Worm (Caenorhabditis elegans) whole organism, L1 larva: Measurements from ENCODE around the gene F28B4.1.

Experiments used
- F16B12.6 ChIP-seq: fragments of 150-350 bp; optimal IDR thresholded peaks from 2 replicates; lab custom pipeline; 2014; ENCODE audit warnings: missing biosample characterization, missing genetic modification characterization
- alr-1 ChIP-seq: fragments of 200-800 bp; sonication (Bioruptor generic); optimal IDR thresholded peaks from 2 replicates; lab custom pipeline; 2018; ENCODE audit warnings: borderline replicate concordance, mild to moderate bottlenecking, missing genetic modification characterization, missing compliant biosample characterization
- blmp-1 ChIP-seq: fragments of 150-350 bp; optimal IDR thresholded peaks from 2 replicates; lab custom pipeline; 2014; ENCODE audit warnings: missing biosample characterization, missing genetic modification characterization
- dpl-1 ChIP-seq, 3 experiments: fragments of 150-350 bp in 2 of 3; sonication (generic microtip) in 1 of 3; optimal IDR thresholded peaks; 2 replicates each; lab custom pipeline; 2014 to 2017; ENCODE audit warnings: missing biosample characterization in 3 of 3, missing genetic modification characterization in 3 of 3, missing genetic modification reagents in 3 of 3
- dsc-1 ChIP-seq: sonication (generic microtip); optimal IDR thresholded peaks from 2 replicates; lab custom pipeline; 2016; ENCODE audit warnings: mild to moderate bottlenecking, missing genetic modification characterization, missing compliant biosample characterization
- efl-1 ChIP-seq, 4 experiments: fragments of 150-350 bp; optimal IDR thresholded peaks in 3 of 4; peaks in 1 of 4; 1 replicate in 1 of 4; 2 replicates in 3 of 4; lab custom pipeline; 2014; ENCODE audit warnings: missing biosample characterization in 2 of 4, missing genetic modification characterization in 2 of 4, missing genetic modification reagents in 2 of 4
- efl-3 ChIP-seq: fragments of 200-800 bp; sonication (Bioruptor generic); optimal IDR thresholded peaks from 2 replicates; lab custom pipeline; 2018; ENCODE audit warnings: mild to moderate bottlenecking, missing genetic modification characterization, missing compliant biosample characterization
- egl-13 ChIP-seq: sonication (generic microtip); optimal IDR thresholded peaks from 2 replicates; lab custom pipeline; 2016; ENCODE audit warnings: missing genotype, missing genetic modification reagents, missing genetic modification characterization, missing compliant biosample characterization
- elt-2 ChIP-seq: sonication (generic microtip); optimal IDR thresholded peaks from 2 replicates; lab custom pipeline; 2016; ENCODE audit warnings: missing genetic modification characterization, mild to moderate bottlenecking, inconsistent platforms, missing compliant biosample characterization, missing genetic modification reagents
- elt-3 ChIP-seq, 6 experiments: fragments of 150-350 bp in 1 of 6; sonication (generic microtip); optimal IDR thresholded peaks; 2 replicates each; lab custom pipeline; 2017 to 2018; ENCODE audit warnings: missing biosample characterization in 6 of 6, missing genetic modification characterization in 6 of 6, inconsistent platforms in 1 of 6
- ets-5 ChIP-seq: fragments of 200-800 bp; sonication (Bioruptor generic); IDR thresholded peaks from 2 replicates; pipeline ENCODE4 v1.3.6; 2022; ENCODE audit warnings: missing genetic modification characterization, missing compliant biosample characterization
- fkh-10 ChIP-seq: sonication (generic microtip); optimal IDR thresholded peaks from 2 replicates; lab custom pipeline; 2017; ENCODE audit warnings: missing biosample characterization, missing genetic modification reagents, missing genetic modification characterization
- fos-1 ChIP-seq: fragments of 150-350 bp; optimal IDR thresholded peaks from 2 replicates; lab custom pipeline; 2014; ENCODE audit warnings: missing biosample characterization, missing genetic modification characterization
- grh-1 ChIP-seq: fragments of 200-800 bp; sonication (Bioruptor generic); IDR thresholded peaks from 2 replicates; pipeline ENCODE4 v1.3.6; 2022; ENCODE audit warnings: missing genetic modification reagents, missing genetic modification characterization, missing compliant biosample characterization
- hlh-4 ChIP-seq: sonication (generic microtip); optimal IDR thresholded peaks from 2 replicates; lab custom pipeline; 2016; ENCODE audit warnings: mild to moderate bottlenecking, missing genetic modification characterization, missing compliant biosample characterization
- irx-1 ChIP-seq: sonication (generic microtip); optimal IDR thresholded peaks from 2 replicates; lab custom pipeline; 2016; ENCODE audit warnings: missing genetic modification characterization, missing compliant biosample characterization
- isw-1 ChIP-seq: fragments of 200-800 bp; sonication (Bioruptor generic); IDR thresholded peaks from 2 replicates; pipeline ENCODE4 v1.3.6; 2022; ENCODE audit warnings: missing genetic modification characterization, missing compliant biosample characterization
- lin-14 ChIP-seq: fragments of 200-800 bp; sonication (Bioruptor generic); optimal IDR thresholded peaks from 2 replicates; lab custom pipeline; 2018; ENCODE audit warnings: mild to moderate bottlenecking, missing genetic modification characterization, moderate library complexity, missing compliant biosample characterization
- lin-35 ChIP-seq, 2 experiments: fragments of 150-350 bp; optimal IDR thresholded peaks; 2 replicates each; lab custom pipeline; 2014; ENCODE audit warnings: missing biosample characterization in 2 of 2, missing genetic modification characterization in 2 of 2, missing genetic modification reagents in 2 of 2
- lir-3 ChIP-seq: sonication (generic microtip); optimal IDR thresholded peaks from 2 replicates; lab custom pipeline; 2016; ENCODE audit warnings: mild to moderate bottlenecking, missing genetic modification characterization, moderate library complexity, missing compliant biosample characterization; ENCODE audit not compliant: poor library complexity
- lsy-2 ChIP-seq, 2 experiments: fragments of 150-350 bp; optimal IDR thresholded peaks; 2 replicates each; lab custom pipeline; 2014; ENCODE audit warnings: missing biosample characterization in 2 of 2, missing genetic modification characterization in 2 of 2
- mab-9 ChIP-seq: fragments of 200-800 bp; sonication (Bioruptor generic); IDR thresholded peaks from 2 replicates; pipeline ENCODE4 v1.3.6; 2022; ENCODE audit warnings: missing genetic modification reagents, missing genetic modification characterization, missing compliant biosample characterization
- mep-1 ChIP-seq: fragments of 150-350 bp; optimal IDR thresholded peaks from 2 replicates; lab custom pipeline; 2014; ENCODE audit warnings: missing biosample characterization, missing genetic modification characterization
- nhr-11 ChIP-seq: fragments of 150-350 bp; optimal IDR thresholded peaks from 2 replicates; lab custom pipeline; 2014; ENCODE audit warnings: missing biosample characterization, missing genetic modification characterization
- nhr-12 ChIP-seq: sonication (generic microtip); optimal IDR thresholded peaks from 2 replicates; lab custom pipeline; 2017; ENCODE audit warnings: missing biosample characterization, missing genetic modification characterization
- nhr-28 ChIP-seq: fragments of 150-350 bp; optimal IDR thresholded peaks from 2 replicates; lab custom pipeline; 2014; ENCODE audit warnings: missing biosample characterization, missing genetic modification characterization
- nhr-47 ChIP-seq: sonication (generic microtip); optimal IDR thresholded peaks from 2 replicates; lab custom pipeline; 2016; ENCODE audit warnings: mild to moderate bottlenecking, missing genetic modification characterization, moderate library complexity, missing compliant biosample characterization
- nhr-77 ChIP-seq: fragments of 150-350 bp; optimal IDR thresholded peaks from 2 replicates; lab custom pipeline; 2014; ENCODE audit warnings: missing biosample characterization, missing genetic modification characterization
- nhr-85 ChIP-seq: sonication (generic microtip); peaks from one replicate; lab custom pipeline; 2016; ENCODE audit warnings: missing genetic modification characterization, inconsistent platforms, missing compliant biosample characterization
- nhr-90 ChIP-seq: sonication (generic microtip); optimal IDR thresholded peaks from 2 replicates; lab custom pipeline; 2016; ENCODE audit warnings: mild to moderate bottlenecking, missing genetic modification characterization, missing compliant biosample characterization; ENCODE audit not compliant: poor library complexity
- rnt-1 ChIP-seq: sonication (generic microtip); optimal IDR thresholded peaks from 2 replicates; lab custom pipeline; 2016; ENCODE audit warnings: mild to moderate bottlenecking, missing genetic modification characterization, moderate library complexity, missing compliant biosample characterization
- snpc-4 ChIP-seq: fragments of 150-350 bp; optimal IDR thresholded peaks from 2 replicates; lab custom pipeline; 2014; ENCODE audit warnings: missing biosample characterization, missing genetic modification characterization
- snu-23 ChIP-seq: sonication (generic microtip); optimal IDR thresholded peaks from 2 replicates; lab custom pipeline; 2016; ENCODE audit warnings: missing genetic modification characterization, missing compliant biosample characterization
- sox-4 ChIP-seq: sonication (generic microtip); optimal IDR thresholded peaks from 2 replicates; lab custom pipeline; 2016; ENCODE audit warnings: missing genetic modification characterization, missing compliant biosample characterization
- swsn-7 ChIP-seq: sonication (generic microtip); optimal IDR thresholded peaks from 2 replicates; lab custom pipeline; 2016; ENCODE audit warnings: missing genetic modification characterization, missing compliant biosample characterization
- tbx-2 ChIP-seq: sonication (generic microtip); optimal IDR thresholded peaks from 2 replicates; lab custom pipeline; 2016; ENCODE audit warnings: missing genetic modification characterization, missing compliant biosample characterization
- tlp-1 ChIP-seq: fragments of 150-350 bp; optimal IDR thresholded peaks from 2 replicates; lab custom pipeline; 2014; ENCODE audit warnings: missing biosample characterization, missing genetic modification characterization
- unc-130 ChIP-seq: fragments of 150-350 bp; optimal IDR thresholded peaks from 2 replicates; lab custom pipeline; 2017; ENCODE audit warnings: missing biosample characterization, missing genetic modification characterization, inconsistent platforms
- unc-30 ChIP-seq: sonication (generic microtip); optimal IDR thresholded peaks from 2 replicates; lab custom pipeline; 2017; ENCODE audit warnings: missing biosample characterization, missing genetic modification characterization
- unc-98 ChIP-seq: fragments of 200-800 bp; sonication (Bioruptor generic); IDR thresholded peaks from 2 replicates; pipeline ENCODE4 v1.3.6; 2022; ENCODE audit warnings: missing genetic modification characterization, missing compliant biosample characterization
- xbp-1 ChIP-seq: sonication (generic microtip); optimal IDR thresholded peaks from 2 replicates; lab custom pipeline; 2016; ENCODE audit warnings: missing genetic modification characterization, missing compliant biosample characterization

The F28B4.1 gene

ce11 chrX:3204778-3205177 lies at the start of gene F28B4.1:
Gene F28B4.1, plus strand, starts transcription at chrX:3205078.
- TF ChIP-seq egl-13 (tag; lab: Kevin White, UChicago) = no peak
- TF ChIP-seq rnt-1 (tag; lab: Kevin White, UChicago) = no peak
- TF ChIP-seq unc-130 = no peak
- no peak for TF ChIP-seq mab-9 (GFP tag; lab: Robert Waterston, UW)
- no peak for TF ChIP-seq efl-3 (GFP tag; lab: Kevin White, UChicago)
- no peak for TF ChIP-seq lsy-2 (tag; optimal IDR thresholded peaks at IDR 0.05; lab: Kevin White, UChicago)
- no peak for TF ChIP-seq lir-3 (tag; lab: Kevin White, UChicago)
- TF ChIP-seq dsc-1 = no peak

DNA sequence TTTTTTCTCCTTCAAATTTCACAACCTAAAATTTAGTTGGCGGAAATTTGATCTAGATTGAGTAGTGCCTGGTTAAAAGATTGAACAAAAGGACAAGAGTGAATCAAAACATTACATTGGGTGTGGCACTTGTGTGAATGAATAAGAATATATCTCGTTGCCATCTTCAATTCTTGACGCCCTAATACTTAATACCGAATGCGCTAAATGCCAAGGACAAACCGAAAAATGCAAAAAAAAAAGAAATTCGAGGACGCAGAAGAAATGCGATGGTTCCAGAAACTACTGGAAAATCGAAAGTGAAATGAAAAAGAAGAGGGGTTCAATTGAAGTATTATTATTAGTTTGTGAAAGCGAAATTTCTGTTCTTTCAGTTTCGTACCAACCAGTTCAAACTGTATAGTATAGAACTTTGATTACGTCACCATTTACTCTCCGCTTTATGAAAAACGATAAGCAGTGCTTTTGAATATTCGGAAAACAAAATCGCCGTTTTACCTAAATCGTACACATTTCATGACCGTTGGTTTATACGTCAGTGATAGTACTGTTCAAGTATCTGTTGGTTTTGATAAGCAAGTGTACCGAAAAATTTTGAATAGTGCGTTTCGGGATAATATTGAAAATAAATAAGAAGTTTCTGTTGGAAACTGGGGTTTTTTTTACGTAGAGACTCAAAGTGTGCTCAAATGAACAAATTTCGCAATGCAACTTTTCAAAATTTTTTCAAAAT lies 49.6 kb upstream of the F28B4.1 start:
- TF ChIP-seq elt-2 (tag; lab: Kevin White, UChicago) (peak; percentile 10), lir-3 (tag; lab: Kevin White, UChicago) (no peak), egl-13 (tag; lab: Kevin White, UChicago) (no peak), nhr-85 (tag; lab: Kevin White, UChicago) (peak; percentile 88), snpc-4 (tag; lab: Kevin White, UChicago) (no peak), mep-1 (tag; lab: Kevin White, UChicago) (peak; percentile 67), tlp-1 (tag; lab: Kevin White, UChicago) (no peak), isw-1 (GFP tag; lab: Robert Waterston, UW) (no peak), blmp-1 (tag; lab: Kevin White, UChicago) (peak; percentile 65), lin-14 (GFP tag; lab: Kevin White, UChicago) (peak; percentile 71), nhr-12 (tag; lab: Kevin White, UChicago) (no peak), snu-23 (GFP tag; lab: Kevin White, UChicago) (peak; percentile 23), nhr-28 (tag; lab: Kevin White, UChicago) (no peak), nhr-11 (tag; lab: Kevin White, UChicago) (no peak), sox-4 (tag; lab: Kevin White, UChicago) (no peak)

DNA sequence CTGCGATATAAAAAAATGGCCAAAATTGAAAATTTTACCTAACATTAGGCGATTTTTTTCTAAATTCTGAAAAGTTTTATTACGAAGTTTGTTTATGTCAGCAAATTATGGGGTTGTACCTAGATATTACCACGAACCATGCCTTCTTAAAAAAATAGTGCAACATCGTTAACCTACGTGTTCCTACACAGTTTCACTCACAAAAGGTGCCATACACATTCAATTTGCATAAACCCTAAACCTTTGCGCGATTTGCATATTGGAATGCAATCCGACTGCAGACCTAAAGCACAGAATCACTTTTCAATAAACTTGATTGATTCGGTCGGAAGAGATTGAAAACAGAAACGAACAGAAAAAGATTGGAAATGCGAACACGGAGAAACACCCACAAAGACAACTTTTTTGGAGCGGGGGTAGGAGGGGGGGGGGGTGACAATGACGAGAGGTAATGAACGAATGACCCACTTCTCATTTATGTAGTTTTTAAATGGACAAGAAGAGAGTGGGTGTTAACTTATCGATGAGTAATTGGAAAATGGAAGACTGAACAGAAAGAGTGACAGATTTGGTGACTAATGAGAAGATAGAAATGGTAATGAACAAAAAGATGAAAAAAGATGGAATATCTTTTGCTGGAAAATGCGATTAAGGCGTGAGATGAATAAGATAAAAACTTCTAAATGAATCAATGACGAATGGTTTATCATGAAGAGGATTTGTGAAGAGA lies 48.7 kb upstream of the F28B4.1 start:
- TF ChIP-seq elt-2 (tag; lab: Kevin White, UChicago) = no peak
- TF ChIP-seq mep-1 (tag; lab: Kevin White, UChicago) = peak; percentile 37
- TF ChIP-seq blmp-1 (tag; lab: Kevin White, UChicago) = peak; percentile 17
- peak; percentile 62 for TF ChIP-seq nhr-85 (tag; lab: Kevin White, UChicago)
- no peak for TF ChIP-seq nhr-77 (tag; lab: Kevin White, UChicago)
- no peak for TF ChIP-seq lsy-2 (tag; optimal IDR thresholded peaks at IDR 0.05; lab: Kevin White, UChicago)

DNA sequence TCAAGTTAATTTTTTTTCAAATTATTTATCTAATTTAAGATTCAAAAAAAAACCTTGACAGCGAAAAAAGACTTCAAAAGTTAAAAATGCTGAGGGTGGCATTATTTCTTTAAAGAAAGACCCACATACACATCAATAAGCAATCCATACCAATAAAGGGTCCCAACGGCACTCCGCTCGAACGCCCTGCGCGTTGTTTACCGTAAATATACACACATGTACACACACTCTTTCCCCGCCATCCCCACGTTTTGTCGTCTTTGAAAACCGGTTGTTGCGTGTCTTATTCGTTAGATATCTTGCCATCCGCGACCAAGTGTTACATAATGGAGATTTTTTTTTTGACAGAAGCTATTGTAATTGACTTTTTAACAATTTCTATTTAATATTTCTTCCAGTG lies 45.3 kb upstream of the F28B4.1 start, which contains the start of gene gcc-1:
gcc-1 (plus strand) TSS at position 399 of the 400 bp plus-strand sequence.
- TF ChIP-seq elt-3 (tag; optimal IDR thresholded peaks at IDR 0.05; lab: Kevin White, UChicago) = peak in 1 of 6 experiments; percentile 56
- TF ChIP-seq irx-1 (tag; lab: Kevin White, UChicago) = peak; percentile 3
- TF ChIP-seq isw-1 (GFP tag; lab: Robert Waterston, UW) = no peak
- TF ChIP-seq efl-1 (optimal IDR thresholded peaks at IDR 0.05; lab: Kevin White, UChicago) = peak; percentile 20 to 31
- peak; percentile 16 to 34 for TF ChIP-seq efl-1 (GFP tag; optimal IDR thresholded peaks at IDR 0.05 in 1 of 2; lab: Kevin White, UChicago)
- TF ChIP-seq nhr-28 (tag; lab: Kevin White, UChicago) = no peak
- TF ChIP-seq blmp-1 (tag; lab: Kevin White, UChicago) = peak; percentile 75
- TF ChIP-seq fos-1 (tag; lab: Kevin White, UChicago) = no peak
- no peak for TF ChIP-seq unc-30 (tag; lab: Kevin White, UChicago)
- TF ChIP-seq alr-1 = no peak
- peak; percentile 11 to 63 for TF ChIP-seq lin-35 (GFP tag; optimal IDR thresholded peaks at IDR 0.05; lab: Kevin White, UChicago)
- no peak for TF ChIP-seq unc-98 (GFP tag; lab: Robert Waterston, UW)
- TF ChIP-seq xbp-1 (tag; lab: Kevin White, UChicago) = peak; percentile 43
- TF ChIP-seq ets-5 (GFP tag; lab: Robert Waterston, UW) = no peak
- peak; percentile 78 for TF ChIP-seq lin-14 (GFP tag; lab: Kevin White, UChicago)
- peak; percentile 55 for TF ChIP-seq nhr-90
- TF ChIP-seq snu-23 (GFP tag; lab: Kevin White, UChicago) = peak; percentile 55
- TF ChIP-seq mep-1 (tag; lab: Kevin White, UChicago) = peak; percentile 10
- TF ChIP-seq nhr-47 = peak; percentile 62
- TF ChIP-seq fkh-10 (GFP tag; lab: Kevin White, UChicago) = no peak
- no peak for TF ChIP-seq elt-2 (tag; lab: Kevin White, UChicago)
- no peak for TF ChIP-seq F16B12.6 (tag; lab: Kevin White, UChicago)
- TF ChIP-seq tbx-2 (tag; lab: Kevin White, UChicago) = peak; percentile 51
- peak in 2 of 3 experiments; percentile 23 to 31 for TF ChIP-seq dpl-1 (GFP tag; optimal IDR thresholded peaks at IDR 0.05; lab: Kevin White, UChicago)
- TF ChIP-seq grh-1 (GFP tag; lab: Robert Waterston, UW) = peak; percentile 90
- peak; percentile 46 for TF ChIP-seq swsn-7
- no peak for TF ChIP-seq hlh-4
- TF ChIP-seq dsc-1 = peak; percentile 10
